Worm (Caenorhabditis elegans) whole organism, early embryonic: ENCODE measurements around the gene clec-160.

Source experiments
- B0310.2 ChIP-seq: sonication (generic microtip); optimal IDR thresholded peaks from 2 replicates; lab custom pipeline; 2016; ENCODE audit warnings: mild to moderate bottlenecking, missing genetic modification characterization, missing compliant biosample characterization
- F13C5.2 ChIP-seq: sonication (generic microtip); optimal IDR thresholded peaks from 2 replicates; lab custom pipeline; 2017; ENCODE audit warnings: mild to moderate bottlenecking, missing genetic modification characterization, inconsistent platforms, missing compliant biosample characterization
- ama-1 ChIP-seq: fragments of 150-350 bp; optimal IDR thresholded peaks from 2 replicates; lab custom pipeline; 2014
- ceh-13 ChIP-seq: fragments of 200-800 bp; sonication (Bioruptor generic); optimal IDR thresholded peaks from 2 replicates; lab custom pipeline; 2018; ENCODE audit warnings: mild to moderate bottlenecking, missing genetic modification characterization, missing compliant biosample characterization
- ceh-36 ChIP-seq: sonication (generic microtip); optimal IDR thresholded peaks from 2 replicates; lab custom pipeline; 2016; ENCODE audit warnings: missing genetic modification characterization, inconsistent platforms, missing compliant biosample characterization
- flt-1 ChIP-seq: fragments of 200-800 bp; sonication (Bioruptor generic); IDR thresholded peaks from 2 replicates; pipeline ENCODE4 v1.3.6; 2022; ENCODE audit warnings: missing genetic modification characterization, missing compliant biosample characterization
- hmbx-1 ChIP-seq: sonication (generic microtip); optimal IDR thresholded peaks from 2 replicates; lab custom pipeline; 2016; ENCODE audit warnings: mild to moderate bottlenecking, missing genetic modification characterization, missing compliant biosample characterization
- hnd-1 ChIP-seq: sonication (generic microtip); optimal IDR thresholded peaks from 2 replicates; lab custom pipeline; 2016; ENCODE audit warnings: missing genetic modification characterization, missing compliant biosample characterization
- pes-1 ChIP-seq: fragments of 200-800 bp; sonication (Bioruptor generic); IDR thresholded peaks from 2 replicates; pipeline ENCODE4 v1.3.6; 2022; ENCODE audit warnings: missing genetic modification reagents, missing genetic modification characterization, missing compliant biosample characterization
- scrt-1 ChIP-seq: fragments of 200-800 bp; sonication (Bioruptor generic); IDR thresholded peaks from 2 replicates; pipeline ENCODE4 v1.3.6; 2022; ENCODE audit warnings: missing genetic modification characterization, missing compliant biosample characterization
- sea-1 ChIP-seq: fragments of 200-800 bp; sonication (Bioruptor generic); conservative IDR thresholded peaks from 2 replicates; pipeline ENCODE4 v1.3.6; 2022; ENCODE audit warnings: missing genetic modification characterization, missing compliant biosample characterization
- tra-4 ChIP-seq: sonication (generic microtip); optimal IDR thresholded peaks from 2 replicates; lab custom pipeline; 2017; ENCODE audit warnings: missing genetic modification characterization, missing compliant biosample characterization

ce11 chrIII:8263377-8263776, 12.4 kb downstream of the clec-160 start, which contains the start of gene col-91:
- TF ChIP-seq flt-1 (GFP tag; lab: Robert Waterston, UW) (no peak), ceh-13 (GFP tag; lab: Kevin White, UChicago) (no peak), hnd-1 (tag; lab: Kevin White, UChicago) (no peak), hmbx-1 (no peak), ama-1 (no peak), F13C5.2 (tag; lab: Kevin White, UChicago) (no peak), tra-4 (no peak), B0310.2 (tag; lab: Kevin White, UChicago) (no peak), pes-1 (GFP tag; lab: Robert Waterston, UW) (no peak), sea-1 (GFP tag; lab: Robert Waterston, UW) (no peak), scrt-1 (GFP tag; lab: Robert Waterston, UW) (no peak), ceh-36 (tag; lab: Kevin White, UChicago) (no peak)
